Fruit fly (Drosophila melanogaster): Measurements from ENCODE around the gene Ndae1.

- TF ChIP-seq Hr38 (GFP tag; optimal IDR thresholded peaks at IDR 0.05) (no peak), CG3032 (tag; optimal IDR thresholded peaks at IDR 0.05) (no peak), CG6163 (GFP tag; IDR thresholded peaks at IDR 0.05) (no peak)
Measured at dm6 chr2L:7204172-7204482, 45.0 kb downstream of the Ndae1 start, which contains the start of gene CG4502.

Measured in whole organism, prepupa.